Fruit fly (Drosophila melanogaster) whole organism, embryonic: ENCODE measurements around the gene CG14277.

Source experiments
- CG10147 ChIP-seq: fragments of 200-800 bp; sonication (Bioruptor generic); optimal IDR thresholded peaks from 2 replicates; lab custom pipeline; 2019; ENCODE audit warnings: missing biosample characterization, mild to moderate bottlenecking, missing genetic modification characterization, moderate library complexity
- CG10274 ChIP-seq: fragments of 200-800 bp; sonication (Bioruptor generic); optimal IDR thresholded peaks from 3 replicates; lab custom pipeline; 2017; ENCODE audit warnings: missing biosample characterization, mild to moderate bottlenecking, missing genetic modification characterization
- CG10366 ChIP-seq: fragments of 200-800 bp; sonication (Bioruptor generic); IDR thresholded peaks from 2 replicates; pipeline ENCODE4 v1.3.6; 2022; ENCODE audit warnings: missing biosample characterization, missing genetic modification characterization
- CG10543 ChIP-seq: fragments of 200-800 bp; sonication (Bioruptor generic); optimal IDR thresholded peaks from 3 replicates; lab custom pipeline; 2017; ENCODE audit warnings: missing biosample characterization, mild to moderate bottlenecking, missing genetic modification characterization, moderate library complexity
- CG13424 ChIP-seq: fragments of 200-800 bp; sonication (Bioruptor generic); optimal IDR thresholded peaks from 2 replicates; lab custom pipeline; 2019; ENCODE audit warnings: missing biosample characterization, mild to moderate bottlenecking, missing genetic modification characterization, moderate library complexity
- CG13775 ChIP-seq: fragments of 200-800 bp; sonication (Bioruptor generic); optimal IDR thresholded peaks from 3 replicates; lab custom pipeline; 2017; ENCODE audit warnings: missing biosample characterization, mild to moderate bottlenecking, missing genetic modification characterization
- CG15479 ChIP-seq: fragments of 200-800 bp; sonication (Bioruptor generic); optimal IDR thresholded peaks from 3 replicates; lab custom pipeline; 2019; ENCODE audit warnings: missing biosample characterization, mild to moderate bottlenecking, missing genetic modification characterization, moderate library complexity
- CG15514 ChIP-seq: fragments of 200-800 bp; sonication (Bioruptor generic); optimal IDR thresholded peaks from 3 replicates; lab custom pipeline; 2017; ENCODE audit warnings: missing biosample characterization, missing genetic modification characterization, mild to moderate bottlenecking, moderate library complexity, missing genetic modification reagents
- CG16813 ChIP-seq: fragments of 200-800 bp; sonication (Bioruptor generic); IDR thresholded peaks from 3 replicates; pipeline ENCODE4 v1.3.6; 2022; ENCODE audit warnings: missing biosample characterization, missing genetic modification characterization; ENCODE audit not compliant: partially characterized antibody
- CG16863 ChIP-seq: fragments of 200-800 bp; sonication (Bioruptor generic); optimal IDR thresholded peaks from 3 replicates; lab custom pipeline; 2016; ENCODE audit warnings: missing biosample characterization, missing genetic modification characterization
- CG2202 ChIP-seq: fragments of 200-800 bp; sonication (Bioruptor generic); optimal IDR thresholded peaks from 2 replicates; lab custom pipeline; 2018; ENCODE audit warnings: missing biosample characterization, mild to moderate bottlenecking, missing genetic modification characterization
- CG30431 ChIP-seq: fragments of 200-800 bp; sonication (Bioruptor generic); optimal IDR thresholded peaks from 2 replicates; lab custom pipeline; 2017; ENCODE audit warnings: missing biosample characterization, missing genetic modification characterization
- CG31365 ChIP-seq: fragments of 200-800 bp; sonication (Bioruptor generic); optimal IDR thresholded peaks from 2 replicates; lab custom pipeline; 2018; ENCODE audit warnings: missing biosample characterization, mild to moderate bottlenecking, missing genetic modification characterization
- CG42726 ChIP-seq: fragments of 200-800 bp; sonication (Bioruptor generic); IDR thresholded peaks from 2 replicates; pipeline ENCODE4 v1.3.6; 2022; ENCODE audit warnings: missing biosample characterization, missing genetic modification characterization; ENCODE audit not compliant: partially characterized antibody
- CG4404 ChIP-seq: fragments of 200-800 bp; sonication (Bioruptor generic); IDR thresholded peaks from 2 replicates; pipeline ENCODE4 v1.3.6; 2022; ENCODE audit warnings: missing biosample characterization, missing genetic modification characterization
- CG6791 ChIP-seq: fragments of 200-800 bp; sonication (Bioruptor generic); IDR thresholded peaks from 3 replicates; pipeline ENCODE4 v1.3.6; 2022; ENCODE audit warnings: missing biosample characterization, missing genetic modification characterization; ENCODE audit not compliant: partially characterized antibody
- CG7839 ChIP-seq: fragments of 200-800 bp; sonication (Bioruptor generic); optimal IDR thresholded peaks from 3 replicates; lab custom pipeline; 2018; ENCODE audit warnings: missing biosample characterization, mild to moderate bottlenecking, missing genetic modification characterization, moderate library complexity
- CG8478 ChIP-seq: fragments of >200 bp; optimal IDR thresholded peaks from 2 replicates; lab custom pipeline; 2018
- CG9727 ChIP-seq: fragments of 200-800 bp; sonication (Bioruptor generic); optimal IDR thresholded peaks from 3 replicates; lab custom pipeline; 2017; ENCODE audit warnings: missing biosample characterization, mild to moderate bottlenecking, missing genetic modification characterization
- CG9876 ChIP-seq: fragments of 200-800 bp; sonication (Bioruptor generic); optimal IDR thresholded peaks from 2 replicates; lab custom pipeline; 2016; ENCODE audit warnings: missing biosample characterization, missing genetic modification characterization
- CTCF ChIP-seq: fragments of 200-800 bp; sonication (Bioruptor generic); optimal IDR thresholded peaks from 2 replicates; lab custom pipeline; 2017; ENCODE audit warnings: missing biosample characterization, mild to moderate bottlenecking, missing genetic modification characterization, moderate library complexity
- Chrac-16 ChIP-seq: fragments of 200-800 bp; sonication (Bioruptor generic); optimal IDR thresholded peaks from 3 replicates; lab custom pipeline; 2016; ENCODE audit warnings: missing biosample characterization, missing genetic modification characterization
- CoRest ChIP-seq: fragments of 200-800 bp; sonication (Bioruptor generic); optimal IDR thresholded peaks from 3 replicates; lab custom pipeline; 2018; ENCODE audit warnings: missing biosample characterization, mild to moderate bottlenecking, missing genetic modification characterization, moderate library complexity
- Dref ChIP-seq: fragments of 200-800 bp; sonication (Bioruptor generic); IDR thresholded peaks from 2 replicates; pipeline ENCODE4 v1.3.6; 2022; ENCODE audit warnings: missing biosample characterization, missing genetic modification characterization
- Drgx ChIP-seq: fragments of 200-800 bp; sonication (Bioruptor generic); IDR thresholded peaks from 2 replicates; pipeline ENCODE4 v1.3.6; 2022; ENCODE audit warnings: missing biosample characterization, missing genetic modification characterization
- Eip74EF ChIP-seq, 2 experiments: fragments of 200-800 bp in 1 of 2; fragments of >200 bp in 1 of 2; sonication (Bioruptor generic) in 1 of 2; optimal IDR thresholded peaks; 2 replicates each; lab custom pipeline; 2017 to 2019; ENCODE audit warnings: missing biosample characterization in 2 of 2, missing genetic modification characterization in 2 of 2, mild to moderate bottlenecking in 1 of 2, moderate library complexity in 1 of 2
- H2.0 ChIP-seq: fragments of 200-800 bp; sonication (Bioruptor generic); IDR thresholded peaks from 2 replicates; pipeline ENCODE4 v1.3.6; 2022; ENCODE audit warnings: missing biosample characterization, missing genetic modification characterization
- HmgZ ChIP-seq: fragments of 200-800 bp; sonication (Bioruptor generic); optimal IDR thresholded peaks from 2 replicates; lab custom pipeline; 2018; ENCODE audit warnings: missing biosample characterization, mild to moderate bottlenecking, missing genetic modification characterization
- Hr39 ChIP-seq: fragments of >200 bp; optimal IDR thresholded peaks from 2 replicates; lab custom pipeline; 2017
- MBD-R2 ChIP-seq: fragments of 200-800 bp; sonication (Bioruptor generic); IDR thresholded peaks from 2 replicates; pipeline ENCODE4 v1.3.6; 2022; ENCODE audit warnings: missing biosample characterization, missing genetic modification characterization
- Myb ChIP-seq: fragments of 200-800 bp; sonication (Bioruptor generic); optimal IDR thresholded peaks from 2 replicates; lab custom pipeline; 2016; ENCODE audit warnings: missing biosample characterization, missing genetic modification characterization
- Sry-δ ChIP-seq: fragments of 200-800 bp; sonication (Bioruptor generic); optimal IDR thresholded peaks from 2 replicates; lab custom pipeline; 2016; ENCODE audit warnings: missing biosample characterization, missing genetic modification characterization
- Vsx1 ChIP-seq: fragments of 200-800 bp; sonication (Bioruptor generic); optimal IDR thresholded peaks from 2 replicates; lab custom pipeline; 2017; ENCODE audit warnings: missing biosample characterization, mild to moderate bottlenecking, missing genetic modification characterization, missing genetic modification reagents
- ara ChIP-seq: fragments of 200-800 bp; sonication (Bioruptor generic); IDR thresholded peaks from 2 replicates; pipeline ENCODE4 v1.3.6; 2022; ENCODE audit warnings: missing biosample characterization, missing genetic modification characterization
- dysf ChIP-seq: fragments of 200-800 bp; sonication (Bioruptor generic); IDR thresholded peaks from 3 replicates; pipeline ENCODE4 v1.3.6; 2022; ENCODE audit warnings: missing biosample characterization, missing genetic modification characterization
- ems ChIP-seq: fragments of 200-800 bp; sonication (Bioruptor generic); optimal IDR thresholded peaks from 3 replicates; lab custom pipeline; 2016; ENCODE audit warnings: missing biosample characterization, missing genetic modification characterization
- esg ChIP-seq: fragments of 200-800 bp; sonication (Bioruptor generic); conservative IDR thresholded peaks from 2 replicates; pipeline ENCODE4 v1.3.6; 2022; ENCODE audit warnings: missing biosample characterization, missing genetic modification characterization
- h ChIP-seq: fragments of >200 bp; optimal IDR thresholded peaks from 2 replicates; lab custom pipeline; 2017
- hb ChIP-seq: fragments of 200-800 bp; sonication (Bioruptor generic); IDR thresholded peaks from 3 replicates; pipeline ENCODE4 v1.3.6; 2022; ENCODE audit warnings: missing biosample characterization, missing genetic modification characterization; ENCODE audit not compliant: partially characterized antibody
- kni ChIP-seq: fragments of 200-800 bp; sonication (Bioruptor generic); optimal IDR thresholded peaks from 3 replicates; lab custom pipeline; 2017; ENCODE audit warnings: mild to moderate bottlenecking, missing biosample characterization, missing genetic modification reagents, missing genetic modification characterization
- lab ChIP-seq: fragments of 200-800 bp; sonication (Bioruptor generic); optimal IDR thresholded peaks from 3 replicates; lab custom pipeline; 2017; ENCODE audit warnings: missing biosample characterization, missing genetic modification characterization, mild to moderate bottlenecking, moderate library complexity, missing genetic modification reagents
- org-1 ChIP-seq: fragments of 200-800 bp; sonication (Bioruptor generic); optimal IDR thresholded peaks from 2 replicates; lab custom pipeline; 2017; ENCODE audit warnings: missing biosample characterization, missing genetic modification characterization
- pho ChIP-seq: fragments of 200-800 bp; sonication (Bioruptor generic); optimal IDR thresholded peaks from 2 replicates; lab custom pipeline; 2016; ENCODE audit warnings: missing biosample characterization, missing genetic modification characterization
- run ChIP-seq: fragments of 200-800 bp; sonication (Bioruptor generic); optimal IDR thresholded peaks from 3 replicates; lab custom pipeline; 2018; ENCODE audit warnings: missing biosample characterization, mild to moderate bottlenecking, missing genetic modification characterization
- sens ChIP-seq: fragments of 200-800 bp; sonication (Bioruptor generic); peaks from one replicate; lab custom pipeline; 2016; ENCODE audit warnings: missing biosample characterization, missing genetic modification characterization
- sim ChIP-seq: fragments of 200-800 bp; sonication (Bioruptor generic); IDR thresholded peaks from 2 replicates; pipeline ENCODE4 v1.3.6; 2022; ENCODE audit warnings: missing biosample characterization, missing genetic modification characterization
- slp2 ChIP-seq: fragments of 200-800 bp; sonication (Bioruptor generic); optimal IDR thresholded peaks from 2 replicates; lab custom pipeline; 2016; ENCODE audit warnings: missing biosample characterization, missing genetic modification characterization
- sob ChIP-seq: fragments of 200-800 bp; sonication (Bioruptor generic); IDR thresholded peaks from 2 replicates; pipeline ENCODE4 v1.3.6; 2022; ENCODE audit warnings: missing biosample characterization, missing genetic modification characterization
- sr ChIP-seq: fragments of 200-800 bp; sonication (Bioruptor generic); IDR thresholded peaks from 3 replicates; pipeline ENCODE4 v1.3.6; 2022; ENCODE audit warnings: missing biosample characterization, missing genetic modification characterization
- ssp ChIP-seq: fragments of 200-800 bp; sonication (Bioruptor generic); IDR thresholded peaks from 2 replicates; pipeline ENCODE4 v1.3.6; 2022; ENCODE audit warnings: missing biosample characterization, missing genetic modification characterization
- z ChIP-seq: fragments of 200-800 bp; sonication (Bioruptor generic); IDR thresholded peaks from 3 replicates; pipeline ENCODE4 v1.3.6; 2022; ENCODE audit warnings: missing biosample characterization, missing genetic modification characterization

CG14277 gene

dm6 chr2L:8292159-8292887 is 50.0 kb downstream of the CG14277 start (continued):
- no peak for TF ChIP-seq CG15479 (GFP tag; lab: Kevin White, UChicago)
- peak; percentile 96 for TF ChIP-seq esg
- peak; percentile 94 for TF ChIP-seq CG16863 (GFP tag; lab: Kevin White, UChicago)
- TF ChIP-seq Myb: peak; percentile 79
- peak; percentile 86 for TF ChIP-seq CG15514
- no peak for TF ChIP-seq CG42726 (GFP tag; lab: Robert Waterston, UW)
- TF ChIP-seq ems: peak; percentile 93
- peak; percentile 97 for TF ChIP-seq CG10543 (GFP tag; lab: Kevin White, UChicago)
- TF ChIP-seq HmgZ (tag; lab: Kevin White, UChicago): peak; percentile 97
- peak; percentile 95 for TF ChIP-seq kni
- peak; percentile 90 for TF ChIP-seq pho (GFP tag; lab: Kevin White, UChicago)
- peak; percentile 92 for TF ChIP-seq slp2 (GFP tag; lab: Kevin White, UChicago)
- peak; percentile 93 for TF ChIP-seq Chrac-16
- peak; percentile 85 for TF ChIP-seq CG30431
- no peak for TF ChIP-seq CG16813 (GFP tag; lab: Robert Waterston, UW)
- peak; percentile 78; the same call in 2 of the 3 replicates for TF ChIP-seq sr (GFP tag; lab: Robert Waterston, UW)
- TF ChIP-seq CG10366: peak; percentile 96
- TF ChIP-seq sim: peak; percentile 97
- peak; percentile 95 for TF ChIP-seq run
- TF ChIP-seq CG8478 (lab: Kevin White, UChicago): no peak
- TF ChIP-seq Vsx1 (GFP tag; lab: Kevin White, UChicago): peak; percentile 89
- peak; percentile 48 for TF ChIP-seq Sry-δ (GFP tag; lab: Kevin White, UChicago)
- TF ChIP-seq Hr39 (lab: Kevin White, UChicago): no peak
- peak; percentile 99 for TF ChIP-seq sens
- TF ChIP-seq CG6791 (GFP tag; lab: Robert Waterston, UW): no peak
- TF ChIP-seq hb (GFP tag; lab: Robert Waterston, UW): no peak
- peak; percentile 76; the same call in 2 of the 3 replicates for TF ChIP-seq z (GFP tag; lab: Robert Waterston, UW)
- TF ChIP-seq CG10274: peak; percentile 80
- TF ChIP-seq CG13424 (tag; lab: Kevin White, UChicago): peak; percentile 97
- TF ChIP-seq CG9727 (GFP tag; lab: Kevin White, UChicago): peak; percentile 92
- TF ChIP-seq CG2202: peak; percentile 95
- peak; percentile 90 for TF ChIP-seq CG13775
- TF ChIP-seq ssp (GFP tag; lab: Robert Waterston, UW): peak; percentile 90
- peak; percentile 97 for TF ChIP-seq ara (GFP tag; lab: Robert Waterston, UW)
- TF ChIP-seq Dref (GFP tag; lab: Robert Waterston, UW): no peak; the same call in 1 of the 2 replicates
- peak; percentile 91 for TF ChIP-seq CG4404 (GFP tag; lab: Robert Waterston, UW)
- peak; percentile 94 for TF ChIP-seq CG10147 (GFP tag; lab: Kevin White, UChicago)
- peak; percentile 31 for TF ChIP-seq CG9876 (GFP tag; lab: Kevin White, UChicago)
- TF ChIP-seq Drgx (GFP tag; lab: Robert Waterston, UW): peak; percentile 91
- TF ChIP-seq CG31365: peak; percentile 86
- TF ChIP-seq h: no peak
- TF ChIP-seq lab (GFP tag; lab: Kevin White, UChicago): peak; percentile 97
- peak; percentile 97 for TF ChIP-seq CG7839 (tag; lab: Kevin White, UChicago)
- peak in 1 of 2 experiments; percentile 96 for TF ChIP-seq Eip74EF (GFP tag; optimal IDR thresholded peaks at IDR 0.05; lab: Kevin White, UChicago)
- TF ChIP-seq CTCF: peak; percentile 69
- TF ChIP-seq sob (GFP tag; lab: Robert Waterston, UW): peak; percentile 98
- TF ChIP-seq MBD-R2 (GFP tag; lab: Robert Waterston, UW): peak; percentile 90
- TF ChIP-seq H2.0: peak; percentile 96
- TF ChIP-seq dysf (GFP tag; lab: Robert Waterston, UW): peak; percentile 98
- TF ChIP-seq org-1 (GFP tag; lab: Kevin White, UChicago): peak; percentile 95
- TF ChIP-seq CoRest: peak; percentile 98
